Fruit fly (Drosophila melanogaster) whole organism, embryonic: Measurements from ENCODE around the gene Rpn9.

Experiments used
- Atf6 ChIP-seq: fragments of 200-800 bp; sonication (Bioruptor generic); IDR thresholded peaks from 2 replicates; pipeline ENCODE4 v1.3.6; 2022; ENCODE audit warnings: missing biosample characterization, missing genetic modification characterization
- Bdp1 ChIP-seq: fragments of 200-800 bp; sonication (Bioruptor generic); optimal IDR thresholded peaks from 3 replicates; lab custom pipeline; 2016; ENCODE audit warnings: missing biosample characterization, missing genetic modification characterization
- CG10321 ChIP-seq: fragments of 200-800 bp; sonication (Bioruptor generic); IDR thresholded peaks from 2 replicates; pipeline ENCODE4 v1.3.6; 2022; ENCODE audit warnings: missing biosample characterization, missing genetic modification characterization
- CG15011 ChIP-seq: fragments of 200-800 bp; sonication (Bioruptor generic); optimal IDR thresholded peaks from 3 replicates; lab custom pipeline; 2018; ENCODE audit warnings: missing biosample characterization, mild to moderate bottlenecking, missing genetic modification characterization
- CG15269 ChIP-seq: fragments of 200-800 bp; sonication (Bioruptor generic); optimal IDR thresholded peaks from 2 replicates; lab custom pipeline; 2018; ENCODE audit warnings: missing biosample characterization, mild to moderate bottlenecking, missing genetic modification characterization, moderate library complexity
- CG1647 ChIP-seq: fragments of 200-800 bp; sonication (Bioruptor generic); optimal IDR thresholded peaks from 3 replicates; lab custom pipeline; 2016; ENCODE audit warnings: missing biosample characterization, missing genetic modification characterization
- CG31441 ChIP-seq: fragments of 200-800 bp; sonication (Bioruptor generic); IDR thresholded peaks from 2 replicates; pipeline ENCODE4 v1.3.6; 2022; ENCODE audit warnings: missing biosample characterization, missing genetic modification characterization
- CG3407 ChIP-seq: fragments of 200-800 bp; sonication (Bioruptor generic); optimal IDR thresholded peaks from 2 replicates; lab custom pipeline; 2018; ENCODE audit warnings: missing biosample characterization, mild to moderate bottlenecking, missing genetic modification characterization
- CG3995 ChIP-seq: fragments of 200-800 bp; sonication (Bioruptor generic); optimal IDR thresholded peaks from 3 replicates; lab custom pipeline; 2016; ENCODE audit warnings: missing biosample characterization, missing genetic modification characterization
- CG4424 ChIP-seq: fragments of 200-800 bp; sonication (Bioruptor generic); optimal IDR thresholded peaks from 3 replicates; lab custom pipeline; 2016; ENCODE audit warnings: missing biosample characterization, missing genetic modification characterization
- CG5180 ChIP-seq: fragments of 200-800 bp; sonication (Bioruptor generic); optimal IDR thresholded peaks from 3 replicates; lab custom pipeline; 2017; ENCODE audit warnings: missing biosample characterization, missing genetic modification characterization, mild to moderate bottlenecking, moderate library complexity, missing genetic modification reagents
- CG6254 ChIP-seq: fragments of 200-800 bp; sonication (Bioruptor generic); optimal IDR thresholded peaks from 3 replicates; lab custom pipeline; 2017; ENCODE audit warnings: mild to moderate bottlenecking, missing biosample characterization, missing genetic modification reagents, missing genetic modification characterization
- CG6854 ChIP-seq: fragments of 200-800 bp; sonication (Bioruptor generic); optimal IDR thresholded peaks from 3 replicates; lab custom pipeline; 2017; ENCODE audit warnings: missing biosample characterization, mild to moderate bottlenecking, missing genetic modification characterization
- CG7963 ChIP-seq: fragments of 200-800 bp; sonication (Bioruptor generic); IDR thresholded peaks from 3 replicates; pipeline ENCODE4 v1.3.6; 2022; ENCODE audit warnings: missing biosample characterization, missing genetic modification characterization; ENCODE audit not compliant: partially characterized antibody
- Doc2 ChIP-seq: fragments of 200-800 bp; sonication (Bioruptor generic); IDR thresholded peaks from 2 replicates; pipeline ENCODE4 v1.3.6; 2022; ENCODE audit warnings: missing biosample characterization, missing genetic modification characterization
- Dref ChIP-seq: fragments of 200-800 bp; sonication (Bioruptor generic); IDR thresholded peaks from 2 replicates; pipeline ENCODE4 v1.3.6; 2022; ENCODE audit warnings: missing biosample characterization, missing genetic modification characterization
- GATAe ChIP-seq: fragments of 200-800 bp; sonication (Bioruptor generic); conservative IDR thresholded peaks from 2 replicates; pipeline ENCODE4 v1.3.6; 2022; ENCODE audit warnings: missing biosample characterization, missing genetic modification characterization
- HHEX ChIP-seq: fragments of 200-800 bp; sonication (Bioruptor generic); optimal IDR thresholded peaks from 3 replicates; lab custom pipeline; 2017; ENCODE audit warnings: missing biosample characterization, mild to moderate bottlenecking, missing genetic modification characterization, missing genetic modification reagents
- HLH4C ChIP-seq: fragments of 200-800 bp; sonication (Bioruptor generic); IDR thresholded peaks from 3 replicates; pipeline ENCODE4 v1.3.6; 2022; ENCODE audit warnings: missing biosample characterization, missing genetic modification characterization; ENCODE audit not compliant: partially characterized antibody
- Lhr ChIP-seq: fragments of 200-800 bp; sonication (Bioruptor generic); optimal IDR thresholded peaks from 3 replicates; lab custom pipeline; 2017; ENCODE audit warnings: mild to moderate bottlenecking, missing biosample characterization, missing genetic modification reagents, missing genetic modification characterization
- Lpt ChIP-seq: fragments of >200 bp; optimal IDR thresholded peaks from 2 replicates; lab custom pipeline; 2018; ENCODE audit warnings: missing biosample characterization, missing genetic modification characterization
- MTF-1 ChIP-seq: fragments of 200-800 bp; sonication (Bioruptor generic); optimal IDR thresholded peaks from 2 replicates; lab custom pipeline; 2018; ENCODE audit warnings: missing biosample characterization, mild to moderate bottlenecking, missing genetic modification characterization, borderline replicate concordance
- Mad ChIP-seq: fragments of 200-800 bp; sonication (Bioruptor generic); optimal IDR thresholded peaks from 2 replicates; lab custom pipeline; 2016; ENCODE audit warnings: missing biosample characterization, missing genetic modification characterization
- Max ChIP-seq: fragments of 200-800 bp; sonication (Bioruptor generic); optimal IDR thresholded peaks from 2 replicates; lab custom pipeline; 2016; ENCODE audit warnings: missing biosample characterization, mild to moderate bottlenecking, missing genetic modification characterization
- NC2β ChIP-seq: fragments of 200-800 bp; sonication (Bioruptor generic); optimal IDR thresholded peaks from 2 replicates; lab custom pipeline; 2016; ENCODE audit warnings: missing biosample characterization, missing genetic modification characterization
- Nf-YB ChIP-seq: fragments of 200-800 bp; sonication (Bioruptor generic); optimal IDR thresholded peaks from 3 replicates; lab custom pipeline; 2019; ENCODE audit warnings: missing biosample characterization, mild to moderate bottlenecking, missing genetic modification characterization, moderate library complexity
- Rfx ChIP-seq: fragments of 200-800 bp; sonication (Bioruptor generic); IDR thresholded peaks from 2 replicates; pipeline ENCODE4 v1.3.6; 2022; ENCODE audit warnings: missing biosample characterization, missing genetic modification characterization
- Vsx1 ChIP-seq: fragments of 200-800 bp; sonication (Bioruptor generic); optimal IDR thresholded peaks from 2 replicates; lab custom pipeline; 2017; ENCODE audit warnings: missing biosample characterization, mild to moderate bottlenecking, missing genetic modification characterization, missing genetic modification reagents
- abd-A ChIP-seq: fragments of 200-800 bp; sonication (Bioruptor generic); optimal IDR thresholded peaks from 3 replicates; lab custom pipeline; 2019; ENCODE audit warnings: missing biosample characterization, mild to moderate bottlenecking, missing genetic modification characterization, moderate library complexity
- ash1 ChIP-seq: fragments of 200-800 bp; sonication (Bioruptor generic); optimal IDR thresholded peaks from 2 replicates; lab custom pipeline; 2018; ENCODE audit warnings: missing biosample characterization, mild to moderate bottlenecking, missing genetic modification characterization
- croc ChIP-seq: fragments of 200-800 bp; sonication (Bioruptor generic); conservative IDR thresholded peaks from 3 replicates; pipeline ENCODE4 v1.3.6; 2022; ENCODE audit warnings: missing biosample characterization, missing genetic modification characterization
- eyg ChIP-seq: fragments of 200-800 bp; sonication (Bioruptor generic); optimal IDR thresholded peaks from 3 replicates; lab custom pipeline; 2016; ENCODE audit warnings: missing biosample characterization, missing genetic modification characterization
- gce ChIP-seq: fragments of 200-800 bp; sonication (Bioruptor generic); IDR thresholded peaks from 3 replicates; pipeline ENCODE4 v1.3.6; 2022; ENCODE audit warnings: missing biosample characterization, missing genetic modification characterization
- gcm ChIP-seq: fragments of 200-800 bp; sonication (Bioruptor generic); optimal IDR thresholded peaks from 2 replicates; lab custom pipeline; 2019; ENCODE audit warnings: missing biosample characterization, mild to moderate bottlenecking, missing genetic modification characterization, moderate library complexity
- gsb ChIP-seq: fragments of 200-800 bp; sonication (Bioruptor generic); IDR thresholded peaks from 2 replicates; pipeline ENCODE4 v1.3.6; 2022; ENCODE audit warnings: missing biosample characterization, missing genetic modification characterization
- h ChIP-seq: fragments of >200 bp; optimal IDR thresholded peaks from 2 replicates; lab custom pipeline; 2017
- jumu ChIP-seq: fragments of 200-800 bp; sonication (Bioruptor generic); optimal IDR thresholded peaks from 3 replicates; lab custom pipeline; 2016; ENCODE audit warnings: missing biosample characterization, missing genetic modification characterization
- ken ChIP-seq: fragments of 200-800 bp; sonication (Bioruptor generic); IDR thresholded peaks from 3 replicates; pipeline ENCODE4 v1.3.6; 2022; ENCODE audit warnings: missing biosample characterization, missing genetic modification characterization
- lab ChIP-seq: fragments of 200-800 bp; sonication (Bioruptor generic); optimal IDR thresholded peaks from 3 replicates; lab custom pipeline; 2017; ENCODE audit warnings: missing biosample characterization, missing genetic modification characterization, mild to moderate bottlenecking, moderate library complexity, missing genetic modification reagents
- nom ChIP-seq: fragments of 200-800 bp; sonication (Bioruptor generic); optimal IDR thresholded peaks from 2 replicates; lab custom pipeline; 2017; ENCODE audit warnings: missing biosample characterization, missing genetic modification characterization, mild to moderate bottlenecking, moderate library complexity, missing genetic modification reagents
- onecut ChIP-seq: fragments of 200-800 bp; sonication (Bioruptor generic); IDR thresholded peaks from 2 replicates; pipeline ENCODE4 v1.3.6; 2022; ENCODE audit warnings: missing biosample characterization, missing genetic modification characterization
- pb ChIP-seq: fragments of 200-800 bp; sonication (Bioruptor generic); optimal IDR thresholded peaks from 3 replicates; lab custom pipeline; 2016; ENCODE audit warnings: missing biosample characterization, missing genetic modification characterization
- pita ChIP-seq: fragments of 200-800 bp; sonication (Bioruptor generic); optimal IDR thresholded peaks from 2 replicates; lab custom pipeline; 2017; ENCODE audit warnings: missing biosample characterization, mild to moderate bottlenecking, missing genetic modification characterization
- pnt ChIP-seq: fragments of 200-800 bp; sonication (Bioruptor generic); optimal IDR thresholded peaks from 3 replicates; lab custom pipeline; 2016; ENCODE audit warnings: missing biosample characterization, missing genetic modification characterization
- sna ChIP-seq: fragments of 200-800 bp; sonication (Bioruptor generic); IDR thresholded peaks from 2 replicates; pipeline ENCODE4 v1.3.6; 2022; ENCODE audit warnings: missing biosample characterization, missing genetic modification characterization; ENCODE audit not compliant: partially characterized antibody
- so ChIP-seq: fragments of 200-800 bp; sonication (Bioruptor generic); IDR thresholded peaks from 3 replicates; pipeline ENCODE4 v1.3.6; 2022; ENCODE audit warnings: missing biosample characterization, missing genetic modification characterization
- stwl ChIP-seq: fragments of 200-800 bp; sonication (Bioruptor generic); optimal IDR thresholded peaks from 3 replicates; lab custom pipeline; 2018; ENCODE audit warnings: missing biosample characterization, mild to moderate bottlenecking, missing genetic modification characterization, moderate library complexity
- tin ChIP-seq: fragments of 200-800 bp; sonication (Bioruptor generic); optimal IDR thresholded peaks from 3 replicates; lab custom pipeline; 2016; ENCODE audit warnings: missing biosample characterization, missing genetic modification characterization
- wek ChIP-seq: fragments of 200-800 bp; sonication (Bioruptor generic); optimal IDR thresholded peaks from 3 replicates; lab custom pipeline; 2018; ENCODE audit warnings: missing biosample characterization, mild to moderate bottlenecking, missing genetic modification characterization, moderate library complexity
- yki ChIP-seq: fragments of >200 bp; optimal IDR thresholded peaks from 3 replicates; lab custom pipeline; 2018
- zen2 ChIP-seq: fragments of 200-800 bp; sonication (Bioruptor generic); IDR thresholded peaks from 3 replicates; pipeline ENCODE4 v1.3.6; 2022; ENCODE audit warnings: missing biosample characterization, missing genetic modification characterization; ENCODE audit not compliant: partially characterized antibody
- zfh1 ChIP-seq: fragments of 200-800 bp; sonication (Bioruptor generic); IDR thresholded peaks from 3 replicates; pipeline ENCODE4 v1.3.6; 2022; ENCODE audit warnings: missing biosample characterization, missing genetic modification characterization

Rpn9 gene

dm6 chr3R:23729066-23729465, 4.2 kb downstream of the Rpn9 start (continued):
- TF ChIP-seq gce (GFP tag; lab: Robert Waterston, UW) (peak; percentile 28; the same call in 1 of the 3 replicates), Dref (GFP tag; lab: Robert Waterston, UW) (no peak), CG31441 (GFP tag; lab: Robert Waterston, UW) (no peak), tin (no peak), croc (no peak), ken (GFP tag; lab: Robert Waterston, UW) (no peak), ash1 (GFP tag; lab: Kevin White, UChicago) (peak; percentile 72), Lpt (no peak), CG7963 (GFP tag; lab: Robert Waterston, UW) (no peak), CG10321 (GFP tag; lab: Robert Waterston, UW) (no peak), lab (GFP tag; lab: Kevin White, UChicago) (peak; percentile 87), abd-A (no peak), nom (GFP tag; lab: Kevin White, UChicago) (no peak), MTF-1 (GFP tag; lab: Kevin White, UChicago) (peak; percentile 60), h (lab: Kevin White, UChicago) (no peak), GATAe (GFP tag; lab: Robert Waterston, UW) (no peak), CG1647 (GFP tag; lab: Kevin White, UChicago) (no peak), Nf-YB (GFP tag; lab: Kevin White, UChicago) (no peak), so (GFP tag; lab: Robert Waterston, UW) (peak; percentile 40; the same call in 1 of the 3 replicates), pnt (GFP tag; lab: Kevin White, UChicago) (no peak), onecut (peak; percentile 21), Lhr (GFP tag; lab: Kevin White, UChicago) (no peak), Vsx1 (GFP tag; lab: Kevin White, UChicago) (peak; percentile 41), wek (GFP tag; lab: Kevin White, UChicago) (peak; percentile 62), zfh1 (GFP tag; lab: Robert Waterston, UW) (no peak), gcm (no peak), pb (no peak), sna (GFP tag; lab: Robert Waterston, UW) (no peak), yki (no peak), CG3407 (GFP tag; lab: Kevin White, UChicago) (peak; percentile 92), Mad (no peak), HHEX (GFP tag; lab: Kevin White, UChicago) (peak; percentile 60), HLH4C (GFP tag; lab: Robert Waterston, UW) (no peak), zen2 (no peak), eyg (peak; percentile 35), Atf6 (GFP tag; lab: Robert Waterston, UW) (peak; percentile 70; the same call in 1 of the 2 replicates), NC2β (no peak), CG5180 (GFP tag; lab: Kevin White, UChicago) (peak; percentile 3), CG6854 (GFP tag; lab: Kevin White, UChicago) (peak; percentile 55), CG15011 (GFP tag; lab: Kevin White, UChicago) (peak; percentile 24), CG4424 (GFP tag; lab: Kevin White, UChicago) (no peak), Bdp1 (GFP tag; lab: Kevin White, UChicago) (peak; percentile 16), CG3995 (GFP tag; lab: Kevin White, UChicago) (peak; percentile 16), Max (GFP tag; lab: Kevin White, UChicago) (no peak), Doc2 (no peak), Rfx (peak; percentile 48; the same call in 1 of the 2 replicates), CG15269 (tag; lab: Kevin White, UChicago) (peak; percentile 27), gsb (GFP tag; lab: Robert Waterston, UW) (no peak), CG6254 (no peak), stwl (tag; lab: Kevin White, UChicago) (no peak), jumu (GFP tag; lab: Kevin White, UChicago) (no peak), pita (GFP tag; lab: Kevin White, UChicago) (no peak)
